Worm (Caenorhabditis elegans): Measurements from ENCODE around the gene pis-1.

ce11 chrIV:9798307-9798706 is 1.9 kb upstream of the pis-1 start:
- no peak for TF ChIP-seq mcd-1 (GFP tag; IDR thresholded peaks at IDR 0.05)
- TF ChIP-seq cebp-2 (GFP tag; IDR thresholded peaks at IDR 0.05): no peak
- TF ChIP-seq madf-6 (GFP tag; IDR thresholded peaks at IDR 0.05): no peak

All from whole organism, young adult.